Fruit fly (Drosophila melanogaster) whole organism, embryonic: ENCODE measurements around the gene CG3662.
A peak's percentile ranks its signal among the peaks of the same experiment; 100 is the strongest.

Experiments used
- Bdp1 ChIP-seq: fragments of 200-800 bp; sonication (Bioruptor generic); optimal IDR thresholded peaks from 3 replicates; lab custom pipeline; 2016; ENCODE audit warnings: missing biosample characterization, missing genetic modification characterization
- C15 ChIP-seq: fragments of 200-800 bp; sonication (Bioruptor generic); IDR thresholded peaks from 3 replicates; pipeline ENCODE4 v1.3.6; 2022; ENCODE audit warnings: missing biosample characterization, missing genetic modification characterization
- CG10209 ChIP-seq: fragments of 200-800 bp; sonication (Bioruptor generic); optimal IDR thresholded peaks from 3 replicates; lab custom pipeline; 2017; ENCODE audit warnings: missing biosample characterization, mild to moderate bottlenecking, missing genetic modification characterization, missing genetic modification reagents
- CG10274 ChIP-seq: fragments of 200-800 bp; sonication (Bioruptor generic); optimal IDR thresholded peaks from 3 replicates; lab custom pipeline; 2017; ENCODE audit warnings: missing biosample characterization, mild to moderate bottlenecking, missing genetic modification characterization
- CG11696 ChIP-seq: fragments of 200-800 bp; sonication (Bioruptor generic); IDR thresholded peaks from 2 replicates; pipeline ENCODE4 v1.3.6; 2022; ENCODE audit warnings: missing biosample characterization, missing genetic modification characterization
- CG12299 ChIP-seq: fragments of 200-800 bp; sonication (Bioruptor generic); optimal IDR thresholded peaks from 2 replicates; lab custom pipeline; 2018; ENCODE audit warnings: missing biosample characterization, mild to moderate bottlenecking, missing genetic modification characterization
- CG12659 ChIP-seq: fragments of 200-800 bp; sonication (Bioruptor generic); optimal IDR thresholded peaks from 3 replicates; lab custom pipeline; 2017; ENCODE audit warnings: mild to moderate bottlenecking, missing biosample characterization, missing genetic modification reagents, missing genetic modification characterization
- CG13775 ChIP-seq: fragments of 200-800 bp; sonication (Bioruptor generic); optimal IDR thresholded peaks from 3 replicates; lab custom pipeline; 2017; ENCODE audit warnings: missing biosample characterization, mild to moderate bottlenecking, missing genetic modification characterization
- CG14965 ChIP-seq: fragments of 200-800 bp; sonication (Bioruptor generic); optimal IDR thresholded peaks from 2 replicates; lab custom pipeline; 2016; ENCODE audit warnings: missing biosample characterization, missing genetic modification characterization, borderline replicate concordance
- CG15696 ChIP-seq: fragments of 200-800 bp; sonication (Bioruptor generic); optimal IDR thresholded peaks from 2 replicates; lab custom pipeline; 2019; ENCODE audit warnings: missing biosample characterization, mild to moderate bottlenecking, missing genetic modification characterization, moderate library complexity
- CG17359 ChIP-seq: fragments of 200-800 bp; sonication (Bioruptor generic); optimal IDR thresholded peaks from 3 replicates; lab custom pipeline; 2018; ENCODE audit warnings: missing biosample characterization, mild to moderate bottlenecking, missing genetic modification characterization, moderate library complexity
- CG17568 ChIP-seq: fragments of 200-800 bp; sonication (Bioruptor generic); optimal IDR thresholded peaks from 2 replicates; lab custom pipeline; 2018; ENCODE audit warnings: missing biosample characterization, mild to moderate bottlenecking, missing genetic modification characterization, moderate library complexity
- CG18011 ChIP-seq: fragments of 200-800 bp; sonication (Bioruptor generic); optimal IDR thresholded peaks from 2 replicates; lab custom pipeline; 2017; ENCODE audit warnings: missing biosample characterization, missing genetic modification characterization, mild to moderate bottlenecking, moderate library complexity, missing genotype
- CG2678 ChIP-seq: fragments of 200-800 bp; sonication (Bioruptor generic); optimal IDR thresholded peaks from 3 replicates; lab custom pipeline; 2019; ENCODE audit warnings: missing biosample characterization, mild to moderate bottlenecking, missing genetic modification characterization, moderate library complexity
- CG31441 ChIP-seq: fragments of 200-800 bp; sonication (Bioruptor generic); IDR thresholded peaks from 2 replicates; pipeline ENCODE4 v1.3.6; 2022; ENCODE audit warnings: missing biosample characterization, missing genetic modification characterization
- CG32772 ChIP-seq: fragments of 200-800 bp; sonication (Bioruptor generic); IDR thresholded peaks from 2 replicates; pipeline ENCODE4 v1.3.6; 2022; ENCODE audit warnings: missing biosample characterization, missing genetic modification characterization
- CG3281 ChIP-seq: fragments of 200-800 bp; sonication (Bioruptor generic); optimal IDR thresholded peaks from 3 replicates; lab custom pipeline; 2017; ENCODE audit warnings: missing biosample characterization, mild to moderate bottlenecking, missing genetic modification characterization
- CG34224 ChIP-seq: fragments of 200-800 bp; sonication (Bioruptor generic); IDR thresholded peaks from 3 replicates; pipeline ENCODE4 v1.3.6; 2022; ENCODE audit warnings: missing biosample characterization, missing genetic modification characterization; ENCODE audit not compliant: partially characterized antibody
- CG4328 ChIP-seq: fragments of 200-800 bp; sonication (Bioruptor generic); optimal IDR thresholded peaks from 3 replicates; lab custom pipeline; 2017; ENCODE audit warnings: missing biosample characterization, missing genetic modification reagents, missing genetic modification characterization
- CG4404 ChIP-seq: fragments of 200-800 bp; sonication (Bioruptor generic); IDR thresholded peaks from 2 replicates; pipeline ENCODE4 v1.3.6; 2022; ENCODE audit warnings: missing biosample characterization, missing genetic modification characterization
- CG6765 ChIP-seq: fragments of 200-800 bp; sonication (Bioruptor generic); optimal IDR thresholded peaks from 3 replicates; lab custom pipeline; 2017; ENCODE audit warnings: missing biosample characterization, mild to moderate bottlenecking, missing genetic modification characterization
- CG6791 ChIP-seq: fragments of 200-800 bp; sonication (Bioruptor generic); IDR thresholded peaks from 3 replicates; pipeline ENCODE4 v1.3.6; 2022; ENCODE audit warnings: missing biosample characterization, missing genetic modification characterization; ENCODE audit not compliant: partially characterized antibody
- CG7556 ChIP-seq: fragments of 200-800 bp; sonication (Bioruptor generic); optimal IDR thresholded peaks from 2 replicates; lab custom pipeline; 2017; ENCODE audit warnings: missing biosample characterization, mild to moderate bottlenecking, missing genetic modification characterization
- CG8478 ChIP-seq: fragments of >200 bp; optimal IDR thresholded peaks from 2 replicates; lab custom pipeline; 2018
- CG9817 ChIP-seq: fragments of 200-800 bp; sonication (Bioruptor generic); optimal IDR thresholded peaks from 2 replicates; lab custom pipeline; 2018; ENCODE audit warnings: missing biosample characterization, mild to moderate bottlenecking, missing genetic modification characterization, moderate library complexity
- CG9876 ChIP-seq: fragments of 200-800 bp; sonication (Bioruptor generic); optimal IDR thresholded peaks from 2 replicates; lab custom pipeline; 2016; ENCODE audit warnings: missing biosample characterization, missing genetic modification characterization
- CG9932 ChIP-seq: fragments of 200-800 bp; sonication (Bioruptor generic); IDR thresholded peaks from 2 replicates; pipeline ENCODE4 v1.3.6; 2022; ENCODE audit warnings: missing biosample characterization, missing genetic modification characterization
- Camta ChIP-seq: fragments of 200-800 bp; sonication (Bioruptor generic); optimal IDR thresholded peaks from 2 replicates; lab custom pipeline; 2016; ENCODE audit warnings: missing biosample characterization, missing genetic modification characterization
- CkIIα-i1 ChIP-seq: fragments of 200-800 bp; sonication (Bioruptor generic); IDR thresholded peaks from 2 replicates; pipeline ENCODE4 v1.3.6; 2022; ENCODE audit warnings: missing biosample characterization, missing genetic modification characterization
- CrebB ChIP-seq: fragments of 200-800 bp; sonication (Bioruptor generic); optimal IDR thresholded peaks from 3 replicates; lab custom pipeline; 2018; ENCODE audit warnings: missing biosample characterization, mild to moderate bottlenecking, missing genetic modification characterization
- Deaf1 ChIP-seq: fragments of 200-800 bp; optimal IDR thresholded peaks from 3 replicates; lab custom pipeline; 2019; ENCODE audit warnings: missing biosample characterization, mild to moderate bottlenecking, missing genetic modification characterization, moderate library complexity
- Dek ChIP-seq: fragments of 200-800 bp; sonication (Bioruptor generic); optimal IDR thresholded peaks from 3 replicates; lab custom pipeline; 2019; ENCODE audit warnings: missing biosample characterization, mild to moderate bottlenecking, missing genetic modification characterization, moderate library complexity
- GATAe ChIP-seq: fragments of 200-800 bp; sonication (Bioruptor generic); conservative IDR thresholded peaks from 2 replicates; pipeline ENCODE4 v1.3.6; 2022; ENCODE audit warnings: missing biosample characterization, missing genetic modification characterization
- HLH54F ChIP-seq: fragments of 200-800 bp; sonication (Bioruptor generic); optimal IDR thresholded peaks from 3 replicates; lab custom pipeline; 2016; ENCODE audit warnings: missing biosample characterization, missing genetic modification characterization
- Hmr ChIP-seq: fragments of 200-800 bp; sonication (Bioruptor generic); optimal IDR thresholded peaks from 3 replicates; lab custom pipeline; 2017; ENCODE audit warnings: mild to moderate bottlenecking, missing biosample characterization, missing genetic modification reagents, missing genetic modification characterization
- MTF-1 ChIP-seq: fragments of 200-800 bp; sonication (Bioruptor generic); optimal IDR thresholded peaks from 2 replicates; lab custom pipeline; 2018; ENCODE audit warnings: missing biosample characterization, mild to moderate bottlenecking, missing genetic modification characterization, borderline replicate concordance
- Rx ChIP-seq: fragments of 200-800 bp; sonication (Bioruptor generic); IDR thresholded peaks from 2 replicates; pipeline ENCODE4 v1.3.6; 2022; ENCODE audit warnings: missing biosample characterization, missing genetic modification characterization
- Ssrp ChIP-seq: fragments of 200-800 bp; sonication (Bioruptor generic); optimal IDR thresholded peaks from 2 replicates; lab custom pipeline; 2018; ENCODE audit warnings: missing biosample characterization, mild to moderate bottlenecking, missing genetic modification characterization, moderate library complexity
- chm ChIP-seq: fragments of 200-800 bp; sonication (Bioruptor generic); IDR thresholded peaks from 2 replicates; pipeline ENCODE4 v1.3.6; 2022; ENCODE audit warnings: missing biosample characterization, missing genetic modification characterization
- gcm ChIP-seq: fragments of 200-800 bp; sonication (Bioruptor generic); optimal IDR thresholded peaks from 2 replicates; lab custom pipeline; 2019; ENCODE audit warnings: missing biosample characterization, mild to moderate bottlenecking, missing genetic modification characterization, moderate library complexity
- hb ChIP-seq: fragments of 200-800 bp; sonication (Bioruptor generic); IDR thresholded peaks from 3 replicates; pipeline ENCODE4 v1.3.6; 2022; ENCODE audit warnings: missing biosample characterization, missing genetic modification characterization; ENCODE audit not compliant: partially characterized antibody
- kni ChIP-seq: fragments of 200-800 bp; sonication (Bioruptor generic); optimal IDR thresholded peaks from 3 replicates; lab custom pipeline; 2017; ENCODE audit warnings: mild to moderate bottlenecking, missing biosample characterization, missing genetic modification reagents, missing genetic modification characterization
- nerfin-1 ChIP-seq: fragments of 200-800 bp; sonication (Bioruptor generic); optimal IDR thresholded peaks from 3 replicates; lab custom pipeline; 2019; ENCODE audit warnings: missing biosample characterization, mild to moderate bottlenecking, missing genetic modification characterization, moderate library complexity
- nerfin-2 ChIP-seq: fragments of 200-800 bp; sonication (Bioruptor generic); IDR thresholded peaks from 2 replicates; pipeline ENCODE4 v1.3.6; 2022; ENCODE audit warnings: missing biosample characterization, missing genetic modification characterization; ENCODE audit not compliant: partially characterized antibody
- ro ChIP-seq: fragments of 200-800 bp; sonication (Bioruptor generic); IDR thresholded peaks from 2 replicates; pipeline ENCODE4 v1.3.6; 2022; ENCODE audit warnings: missing biosample characterization, missing genetic modification characterization
- schlank ChIP-seq: fragments of 200-800 bp; sonication (Bioruptor generic); optimal IDR thresholded peaks from 2 replicates; lab custom pipeline; 2018; ENCODE audit warnings: missing biosample characterization, mild to moderate bottlenecking, missing genetic modification characterization
- sens-2 ChIP-seq: fragments of 200-800 bp; sonication (Bioruptor generic); IDR thresholded peaks from 2 replicates; pipeline ENCODE4 v1.3.6; 2022; ENCODE audit warnings: missing biosample characterization, missing genetic modification characterization
- sima ChIP-seq: fragments of 200-800 bp; sonication (Bioruptor generic); optimal IDR thresholded peaks from 2 replicates; lab custom pipeline; 2016; ENCODE audit warnings: missing biosample characterization, missing genetic modification characterization
- slou ChIP-seq: fragments of 200-800 bp; sonication (Bioruptor generic); optimal IDR thresholded peaks from 3 replicates; lab custom pipeline; 2016; ENCODE audit warnings: missing biosample characterization, missing genetic modification characterization
- unpg ChIP-seq: fragments of 200-800 bp; sonication (Bioruptor generic); optimal IDR thresholded peaks from 3 replicates; lab custom pipeline; 2018; ENCODE audit warnings: missing biosample characterization, mild to moderate bottlenecking, missing genetic modification characterization, moderate library complexity
- zfh2 ChIP-seq: fragments of 200-800 bp; sonication (Bioruptor generic); optimal IDR thresholded peaks from 2 replicates; lab custom pipeline; 2016; ENCODE audit warnings: missing biosample characterization, missing genetic modification characterization

CG3662 gene

dm6 chr2L:856001-856400 lies 34.9 kb downstream of the CG3662 start (continued):
- TF ChIP-seq CG10274 (GFP tag; lab: Kevin White, UChicago) (no peak), CG10209 (GFP tag; lab: Kevin White, UChicago) (peak; percentile 14), CkIIα-i1 (GFP tag; lab: Robert Waterston, UW) (no peak), Dek (tag; lab: Kevin White, UChicago) (no peak), CG31441 (GFP tag; lab: Robert Waterston, UW) (no peak), Hmr (GFP tag; lab: Kevin White, UChicago) (peak; percentile 14), sima (GFP tag; lab: Kevin White, UChicago) (no peak), CG17568 (GFP tag; lab: Kevin White, UChicago) (no peak), schlank (tag; lab: Kevin White, UChicago) (peak; percentile 54), nerfin-2 (GFP tag; lab: Robert Waterston, UW) (no peak), CG11696 (peak; percentile 21; the same call in 1 of the 2 replicates), Rx (GFP tag; lab: Robert Waterston, UW) (no peak), kni (GFP tag; lab: Kevin White, UChicago) (peak; percentile 50), CrebB (no peak), CG4328 (GFP tag; lab: Kevin White, UChicago) (peak; percentile 52), Bdp1 (GFP tag; lab: Kevin White, UChicago) (no peak), CG14965 (GFP tag; lab: Kevin White, UChicago) (no peak), CG3281 (GFP tag; lab: Kevin White, UChicago) (peak; percentile 29), Deaf1 (tag; lab: Kevin White, UChicago) (no peak), CG7556 (GFP tag; lab: Kevin White, UChicago) (no peak), gcm (GFP tag; lab: Kevin White, UChicago) (no peak), CG6765 (GFP tag; lab: Kevin White, UChicago) (no peak), unpg (GFP tag; lab: Kevin White, UChicago) (no peak), ro (GFP tag; lab: Robert Waterston, UW) (no peak), CG15696 (tag; lab: Kevin White, UChicago) (peak; percentile 39), MTF-1 (GFP tag; lab: Kevin White, UChicago) (peak; percentile 48), GATAe (GFP tag; lab: Robert Waterston, UW) (no peak), CG17359 (tag; lab: Kevin White, UChicago) (peak; percentile 19), CG2678 (tag; lab: Kevin White, UChicago) (peak; percentile 41), CG12659 (GFP tag; lab: Kevin White, UChicago) (no peak), Ssrp (tag; lab: Kevin White, UChicago) (no peak), CG4404 (no peak), CG6791 (GFP tag; lab: Robert Waterston, UW) (no peak), nerfin-1 (tag; lab: Kevin White, UChicago) (no peak), chm (GFP tag; lab: Robert Waterston, UW) (peak; percentile 45; the same call in 1 of the 2 replicates), CG13775 (no peak), CG18011 (no peak), CG9932 (no peak), CG32772 (GFP tag; lab: Robert Waterston, UW) (no peak), CG9817 (no peak), zfh2 (no peak), CG34224 (no peak), CG8478 (lab: Kevin White, UChicago) (no peak), Camta (GFP tag; lab: Kevin White, UChicago) (no peak), C15 (GFP tag; lab: Robert Waterston, UW) (no peak), HLH54F (GFP tag; lab: Kevin White, UChicago) (no peak), CG12299 (no peak), sens-2 (GFP tag; lab: Robert Waterston, UW) (no peak), slou (no peak), CG9876 (GFP tag; lab: Kevin White, UChicago) (no peak), hb (GFP tag; lab: Robert Waterston, UW) (no peak)
